Worm (Caenorhabditis elegans): ENCODE data around the gene ttyh-1.
A peak's percentile ranks its signal among the peaks of the same experiment; 100 is the strongest.

ttyh-1 gene

ce11 chrX:11407682-11408335 lies 39.3 kb downstream of the ttyh-1 start, which contains the start of gene F08B12.4:
Gene F08B12.4 (minus strand): TSS chrX:11407732.
- no peak for TF ChIP-seq med-1 (GFP tag; optimal IDR thresholded peaks at IDR 0.05; ENCODE audit: insufficient read depth)

- TF ChIP-seq med-1 (GFP tag; optimal IDR thresholded peaks at IDR 0.05; ENCODE audit: insufficient read depth) (no peak), T22C8.4 (GFP tag; IDR thresholded peaks at IDR 0.05) (no peak), cog-1 (tag; optimal IDR thresholded peaks at IDR 0.05) (no peak), ztf-23 (GFP tag; IDR thresholded peaks at IDR 0.05) (no peak), flt-1 (GFP tag; IDR thresholded peaks at IDR 0.05) (no peak), tab-1 (GFP tag; IDR thresholded peaks at IDR 0.05) (no peak), ref-1 (GFP tag; conservative IDR thresholded peaks at IDR 0.05) (no peak), ztf-29 (GFP tag; IDR thresholded peaks at IDR 0.05) (no peak), klf-2 (GFP tag; conservative IDR thresholded peaks at IDR 0.05) (no peak)
These were observed 40.9 kb downstream of the ttyh-1 start for ce11 chrX:11409457-11409856.

DNA sequence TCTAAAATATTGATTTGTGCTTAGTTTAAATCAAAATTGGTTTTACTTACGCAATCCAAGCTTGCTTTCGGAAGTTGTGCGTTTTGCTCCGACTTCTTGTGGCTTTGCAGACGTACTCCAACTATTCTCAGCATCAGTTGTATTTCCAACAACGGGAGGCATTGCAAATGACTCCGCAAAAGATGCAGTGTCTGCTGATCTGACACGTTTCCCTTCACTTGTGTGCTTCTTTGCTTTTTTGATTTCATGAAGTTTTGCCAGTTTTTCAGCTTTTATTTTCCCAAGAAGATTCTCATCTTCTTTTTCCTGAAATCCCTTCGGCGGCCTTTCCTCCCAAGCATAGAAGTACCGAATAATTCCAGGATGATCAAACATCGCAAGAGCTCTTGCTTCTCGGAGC lies 43.2 kb downstream of the ttyh-1 start:
- TF ChIP-seq ztf-29 (GFP tag; IDR thresholded peaks at IDR 0.05), result no peak
- TF ChIP-seq ztf-23 (GFP tag; IDR thresholded peaks at IDR 0.05), result no peak
- TF ChIP-seq ref-1 (GFP tag; conservative IDR thresholded peaks at IDR 0.05), result no peak
- no peak for TF ChIP-seq tab-1 (GFP tag; IDR thresholded peaks at IDR 0.05)
- no peak for TF ChIP-seq T22C8.4 (GFP tag; IDR thresholded peaks at IDR 0.05)
- no peak for TF ChIP-seq klf-2 (GFP tag; conservative IDR thresholded peaks at IDR 0.05)
- no peak for TF ChIP-seq cog-1 (tag; optimal IDR thresholded peaks at IDR 0.05)
- TF ChIP-seq med-1 (GFP tag; optimal IDR thresholded peaks at IDR 0.05; ENCODE audit: insufficient read depth), result no peak
- TF ChIP-seq flt-1 (GFP tag; IDR thresholded peaks at IDR 0.05), result no peak

DNA sequence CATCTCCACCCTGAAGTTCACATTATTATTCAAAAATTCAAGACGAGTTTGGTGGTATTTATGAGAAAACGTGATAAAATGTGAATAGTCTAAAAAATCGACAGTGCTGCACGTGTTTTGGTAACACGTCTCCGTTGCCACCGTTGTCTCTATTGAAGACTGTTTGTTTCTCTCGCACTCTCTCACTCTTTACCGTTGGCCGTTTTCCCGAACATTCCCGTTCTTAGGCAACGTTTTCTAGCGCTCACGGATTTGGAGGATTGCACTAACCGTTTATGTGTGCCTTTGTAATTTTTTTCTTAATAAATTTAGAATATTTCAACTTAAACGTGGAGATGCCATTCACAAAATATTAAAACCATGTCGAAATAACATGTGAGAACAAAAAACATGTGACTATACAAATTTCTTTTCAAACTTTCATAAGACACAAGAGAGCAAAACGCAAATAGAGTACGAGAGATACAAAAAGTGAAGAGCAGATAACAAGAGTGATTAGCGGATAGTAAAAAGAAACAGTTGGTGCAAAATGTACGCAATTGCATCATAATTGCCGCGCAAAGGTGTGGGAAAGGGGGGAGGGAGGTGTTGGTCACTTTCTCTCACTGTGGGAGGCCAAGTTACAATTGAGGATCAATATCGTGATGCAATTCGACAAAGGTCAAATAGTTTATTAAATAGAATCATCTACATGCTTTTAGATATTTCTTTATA lies 46.5 kb downstream of the ttyh-1 start, which contains the start of gene pek-1:
Gene pek-1 (minus strand): TSS at position 51 of the 714 bp plus-strand sequence.
- TF ChIP-seq T22C8.4 (GFP tag; IDR thresholded peaks at IDR 0.05) (no peak), cog-1 (tag; optimal IDR thresholded peaks at IDR 0.05) (peak; percentile 5), ztf-29 (GFP tag; IDR thresholded peaks at IDR 0.05) (no peak), klf-2 (GFP tag; conservative IDR thresholded peaks at IDR 0.05) (no peak)

- no peak for TF ChIP-seq flt-1 (GFP tag; IDR thresholded peaks at IDR 0.05)
- TF ChIP-seq ztf-29 (GFP tag; IDR thresholded peaks at IDR 0.05), result no peak
- no peak for TF ChIP-seq ref-1 (GFP tag; conservative IDR thresholded peaks at IDR 0.05)
- no peak for TF ChIP-seq klf-2 (GFP tag; conservative IDR thresholded peaks at IDR 0.05)
- TF ChIP-seq cog-1 (tag; optimal IDR thresholded peaks at IDR 0.05), result no peak
These were observed 50.1 kb downstream of the ttyh-1 start, which contains the start of gene F46C3.2 for ce11 chrX:11418667-11419066. Gene F46C3.2 (minus strand): TSS chrX:11418767.

DNA sequence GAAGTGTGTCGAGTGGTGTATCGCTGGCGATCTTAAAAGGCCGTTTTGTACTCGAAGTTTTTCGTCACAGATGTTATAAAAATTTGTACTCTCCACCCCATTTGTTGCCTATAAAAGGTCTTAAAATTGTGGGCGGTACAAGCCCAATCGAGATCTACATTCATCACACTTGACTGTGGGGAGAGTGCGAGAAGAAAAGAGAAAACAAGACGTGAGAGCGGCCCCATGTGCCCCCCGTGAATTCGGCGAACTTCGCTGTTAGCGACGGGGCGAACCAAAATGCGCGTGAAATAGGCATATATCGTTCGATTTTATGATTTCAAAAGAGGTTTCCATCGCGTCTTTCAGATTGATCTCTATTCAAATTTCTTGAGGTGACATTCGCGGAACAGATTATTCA lies 51.5 kb downstream of the ttyh-1 start, which contains the start of gene F46C3.6:
Gene F46C3.6 (minus strand): TSS at position 87 of the 400 bp plus-strand sequence.
- TF ChIP-seq ref-1 (GFP tag; conservative IDR thresholded peaks at IDR 0.05), result no peak
- TF ChIP-seq ztf-23 (GFP tag; IDR thresholded peaks at IDR 0.05), result no peak
- no peak for TF ChIP-seq T22C8.4 (GFP tag; IDR thresholded peaks at IDR 0.05)
- no peak for TF ChIP-seq flt-1 (GFP tag; IDR thresholded peaks at IDR 0.05)
- TF ChIP-seq med-1 (GFP tag; optimal IDR thresholded peaks at IDR 0.05; ENCODE audit: insufficient read depth), result no peak
- no peak for TF ChIP-seq cog-1 (tag; optimal IDR thresholded peaks at IDR 0.05)
- no peak for TF ChIP-seq klf-2 (GFP tag; conservative IDR thresholded peaks at IDR 0.05)
- TF ChIP-seq ztf-29 (GFP tag; IDR thresholded peaks at IDR 0.05), result no peak
- no peak for TF ChIP-seq tab-1 (GFP tag; IDR thresholded peaks at IDR 0.05)
